Worm (Caenorhabditis elegans): ENCODE measurements around the gene str-222.

DNA sequence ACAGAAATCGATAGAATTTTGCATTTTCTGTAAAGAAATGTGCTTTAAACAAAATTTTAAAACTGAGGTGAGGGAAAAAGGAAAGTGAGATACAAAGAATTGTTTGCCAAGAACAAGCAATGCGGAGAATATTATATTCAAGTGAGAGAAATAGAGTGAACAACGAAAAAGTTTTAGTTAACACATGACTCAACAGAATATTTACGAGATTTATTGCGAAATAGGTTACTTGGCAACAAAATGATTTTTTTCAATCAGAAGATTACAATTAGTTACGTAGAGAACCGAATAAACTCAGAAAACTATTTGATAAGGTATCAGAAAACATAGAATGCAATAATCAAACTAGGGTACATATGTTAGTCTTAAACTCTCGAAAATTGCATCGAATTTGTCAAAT lies 14.5 kb upstream of the str-222 start, which contains the start of gene nhr-117:
- no peak for TF ChIP-seq mep-1 (tag; optimal IDR thresholded peaks at IDR 0.05)
- no peak for TF ChIP-seq ceh-62 (tag; optimal IDR thresholded peaks at IDR 0.05)
- TF ChIP-seq lsy-2 (tag; optimal IDR thresholded peaks at IDR 0.05): no peak
- no peak for TF ChIP-seq fkh-10 (GFP tag; optimal IDR thresholded peaks at IDR 0.05)
- TF ChIP-seq ama-1 (optimal IDR thresholded peaks at IDR 0.05): no peak
- TF ChIP-seq egl-27 (tag; optimal IDR thresholded peaks at IDR 0.05): no peak
- no peak for TF ChIP-seq snpc-4 (tag; optimal IDR thresholded peaks at IDR 0.05)
- TF ChIP-seq F37D6.2 (tag; optimal IDR thresholded peaks at IDR 0.05): no peak
